Worm (Caenorhabditis elegans): ENCODE data around the gene exos-8.

ce11 chrII:6736604-6737003, 4.9 kb upstream of the exos-8 start, which contains the start of gene T14B4.1:
- TF ChIP-seq sea-1 (GFP tag; conservative IDR thresholded peaks at IDR 0.05) (no peak), ama-1 (optimal IDR thresholded peaks at IDR 0.05) (no peak), hmbx-1 (tag; optimal IDR thresholded peaks at IDR 0.05) (no peak), flt-1 (GFP tag; IDR thresholded peaks at IDR 0.05) (no peak), B0310.2 (tag; optimal IDR thresholded peaks at IDR 0.05) (no peak), hmg-4 (GFP tag; optimal IDR thresholded peaks at IDR 0.05) (no peak), ets-7 (tag; optimal IDR thresholded peaks at IDR 0.05) (no peak), hnd-1 (tag; optimal IDR thresholded peaks at IDR 0.05) (no peak)

Measured in whole organism, early embryonic.